Worm (Caenorhabditis elegans) whole organism, mixed stage, embryonic: Measurements from ENCODE around the gene gpx-4.

ENCODE experiments used
- M03D4.4 ChIP-seq: sonication (generic microtip); optimal IDR thresholded peaks from 2 replicates; lab custom pipeline; 2017; ENCODE audit warnings: mild to moderate bottlenecking, missing genetic modification characterization, missing compliant biosample characterization
- bed-3 ChIP-seq: fragments of 200-800 bp; sonication (Bioruptor generic); optimal IDR thresholded peaks from 3 replicates; lab custom pipeline; 2018; ENCODE audit warnings: mild to moderate bottlenecking, missing genetic modification characterization, moderate library complexity, missing compliant biosample characterization
- blmp-1 ChIP-seq: fragments of 150-350 bp; optimal IDR thresholded peaks from 2 replicates; lab custom pipeline; 2014; ENCODE audit warnings: missing biosample characterization, missing genetic modification characterization
- ceh-39 ChIP-seq: fragments of 150-350 bp; optimal IDR thresholded peaks from 2 replicates; lab custom pipeline; 2014; ENCODE audit warnings: missing biosample characterization, missing genetic modification characterization
- ceh-43 ChIP-seq: fragments of 200-800 bp; sonication (Bioruptor generic); optimal IDR thresholded peaks from 2 replicates; lab custom pipeline; 2018; ENCODE audit warnings: mild to moderate bottlenecking, missing genetic modification characterization, moderate library complexity, missing compliant biosample characterization
- ceh-83 ChIP-seq: fragments of 200-800 bp; sonication (Bioruptor generic); optimal IDR thresholded peaks from 2 replicates; lab custom pipeline; 2018; ENCODE audit warnings: mild to moderate bottlenecking, missing genetic modification characterization, missing compliant biosample characterization
- ces-1 ChIP-seq: fragments of 150-350 bp; optimal IDR thresholded peaks from 2 replicates; lab custom pipeline; 2014; ENCODE audit warnings: missing biosample characterization, missing genetic modification reagents, missing genetic modification characterization
- cnd-1 ChIP-seq: fragments of 200-800 bp; sonication (Bioruptor generic); optimal IDR thresholded peaks from 2 replicates; lab custom pipeline; 2018; ENCODE audit warnings: mild to moderate bottlenecking, missing genetic modification characterization, missing compliant biosample characterization
- drap-1 ChIP-seq: fragments of 200-800 bp; sonication (Bioruptor generic); optimal IDR thresholded peaks from 3 replicates; lab custom pipeline; 2018; ENCODE audit warnings: mild to moderate bottlenecking, missing genetic modification characterization, missing compliant biosample characterization
- elt-1 ChIP-seq: sonication (generic microtip); optimal IDR thresholded peaks from 2 replicates; lab custom pipeline; 2017; ENCODE audit warnings: missing genetic modification characterization, mild to moderate bottlenecking, missing compliant biosample characterization, antibody characterized with exemption, moderate library complexity, borderline replicate concordance; ENCODE audit not compliant: insufficient read depth
- ham-2 ChIP-seq: fragments of 200-800 bp; sonication (Bioruptor generic); optimal IDR thresholded peaks from 2 replicates; lab custom pipeline; 2018; ENCODE audit warnings: mild to moderate bottlenecking, missing genetic modification characterization, missing compliant biosample characterization
- hlh-1 ChIP-seq: fragments of 150-350 bp; optimal IDR thresholded peaks from 2 replicates; lab custom pipeline; 2014; ENCODE audit warnings: missing biosample characterization, missing genetic modification reagents, missing genetic modification characterization
- lin-13 ChIP-seq: fragments of 150-350 bp; optimal IDR thresholded peaks from 2 replicates; lab custom pipeline; 2014; ENCODE audit warnings: missing biosample characterization, missing genetic modification characterization
- lin-32 ChIP-seq: fragments of 200-800 bp; sonication (Bioruptor generic); optimal IDR thresholded peaks from 2 replicates; lab custom pipeline; 2018; ENCODE audit warnings: mild to moderate bottlenecking, missing genetic modification characterization, missing compliant biosample characterization
- lsy-2 ChIP-seq: fragments of 150-350 bp; optimal IDR thresholded peaks from 2 replicates; lab custom pipeline; 2014; ENCODE audit warnings: missing biosample characterization, missing genetic modification characterization
- mab-5 ChIP-seq: fragments of 150-350 bp; optimal IDR thresholded peaks from 2 replicates; lab custom pipeline; 2014; ENCODE audit warnings: missing biosample characterization, missing genetic modification characterization
- mep-1 ChIP-seq: fragments of 150-350 bp; optimal IDR thresholded peaks from 2 replicates; lab custom pipeline; 2017; ENCODE audit warnings: missing biosample characterization, missing genetic modification reagents, missing genetic modification characterization, inconsistent platforms
- mls-2 ChIP-seq: sonication (generic microtip); optimal IDR thresholded peaks from 2 replicates; lab custom pipeline; 2016; ENCODE audit warnings: mild to moderate bottlenecking, missing genetic modification characterization, moderate library complexity, missing compliant biosample characterization
- nhr-12 ChIP-seq: fragments of 150-350 bp; optimal IDR thresholded peaks from 2 replicates; lab custom pipeline; 2014; ENCODE audit warnings: missing biosample characterization, missing genetic modification characterization
- nhr-2 ChIP-seq: fragments of 150-350 bp; optimal IDR thresholded peaks from 2 replicates; lab custom pipeline; 2014; ENCODE audit warnings: missing biosample characterization, missing genetic modification characterization
- nhr-237 ChIP-seq: fragments of 150-350 bp; optimal IDR thresholded peaks from 2 replicates; lab custom pipeline; 2014; ENCODE audit warnings: missing biosample characterization, missing genetic modification characterization
- nhr-28 ChIP-seq: fragments of 150-350 bp; optimal IDR thresholded peaks from 2 replicates; lab custom pipeline; 2014; ENCODE audit warnings: missing biosample characterization, missing genetic modification characterization
- nhr-76 ChIP-seq: sonication (generic microtip); optimal IDR thresholded peaks from 2 replicates; lab custom pipeline; 2017; ENCODE audit warnings: missing biosample characterization, missing genetic modification characterization
- pha-4 ChIP-seq: fragments of 150-350 bp; optimal IDR thresholded peaks from 2 replicates; lab custom pipeline; 2018; ENCODE audit warnings: missing biosample characterization, missing genetic modification reagents, missing genetic modification characterization
- sem-2 ChIP-seq: fragments of 200-800 bp; sonication (Bioruptor generic); optimal IDR thresholded peaks from 2 replicates; lab custom pipeline; 2018; ENCODE audit warnings: mild to moderate bottlenecking, missing genetic modification characterization, missing compliant biosample characterization
- snpc-4 ChIP-seq: fragments of 150-350 bp; optimal IDR thresholded peaks from 2 replicates; lab custom pipeline; 2014; ENCODE audit warnings: missing biosample characterization, missing genetic modification characterization
- sptf-1 ChIP-seq: sonication (generic microtip); optimal IDR thresholded peaks from 2 replicates; lab custom pipeline; 2017; ENCODE audit warnings: mild to moderate bottlenecking, missing genetic modification characterization, moderate library complexity, missing compliant biosample characterization
- tbx-8 ChIP-seq: fragments of 200-800 bp; sonication (Bioruptor generic); optimal IDR thresholded peaks from 2 replicates; lab custom pipeline; 2018; ENCODE audit warnings: mild to moderate bottlenecking, missing genetic modification characterization, moderate library complexity, missing compliant biosample characterization
- unc-120 ChIP-seq: sonication (generic microtip); optimal IDR thresholded peaks from 2 replicates; lab custom pipeline; 2017; ENCODE audit warnings: missing genetic modification characterization, missing compliant biosample characterization; ENCODE audit not compliant: poor library complexity, severe bottlenecking
- unc-39 ChIP-seq: fragments of 150-350 bp; optimal IDR thresholded peaks from 2 replicates; lab custom pipeline; 2014; ENCODE audit warnings: missing biosample characterization, missing genetic modification characterization
- unc-62 ChIP-seq: fragments of 150-350 bp; optimal IDR thresholded peaks from 2 replicates; lab custom pipeline; 2014; ENCODE audit warnings: missing biosample characterization, missing genetic modification reagents, missing genetic modification characterization
- zip-8 ChIP-seq: fragments of 150-350 bp; optimal IDR thresholded peaks from 2 replicates; lab custom pipeline; 2014; ENCODE audit warnings: missing biosample characterization, missing genetic modification characterization
- ztf-11 ChIP-seq: fragments of 150-350 bp; optimal IDR thresholded peaks from 2 replicates; lab custom pipeline; 2014; ENCODE audit warnings: missing biosample characterization, missing genetic modification characterization

gpx-4 gene

ce11 chrIV:2703927-2704401 lies 29.1 kb upstream of the gpx-4 start, which contains the start of gene Y94H6A.5:
TSS of gene Y94H6A.5 (minus strand) at chrIV:2703977.
- TF ChIP-seq lsy-2 (tag; lab: Kevin White, UChicago) = peak; percentile 95
- no peak for TF ChIP-seq bed-3 (GFP tag; lab: Kevin White, UChicago)
- peak; percentile 2 for TF ChIP-seq nhr-237
- no peak for TF ChIP-seq ztf-11 (tag; lab: Kevin White, UChicago)
- no peak for TF ChIP-seq zip-8 (tag; lab: Kevin White, UChicago)
- no peak for TF ChIP-seq unc-62 (GFP tag; lab: Kevin White, UChicago)
- TF ChIP-seq blmp-1 = no peak
- no peak for TF ChIP-seq unc-39 (tag; lab: Kevin White, UChicago)
- no peak for TF ChIP-seq hlh-1 (tag; lab: Kevin White, UChicago)
- TF ChIP-seq ham-2 (GFP tag; lab: Kevin White, UChicago) = no peak
- no peak for TF ChIP-seq snpc-4
- peak; percentile 1 for TF ChIP-seq mep-1 (tag; lab: Kevin White, UChicago)
- TF ChIP-seq sptf-1 (tag; lab: Kevin White, UChicago) = no peak
- TF ChIP-seq pha-4 (tag; lab: Kevin White, UChicago) = peak; percentile 49
- TF ChIP-seq ces-1 = peak; percentile 45
- TF ChIP-seq lin-13 (tag; lab: Kevin White, UChicago) = peak; percentile 59
- TF ChIP-seq elt-1 (tag; lab: Kevin White, UChicago) = no peak
- TF ChIP-seq lin-32 (GFP tag; lab: Kevin White, UChicago) = no peak
- no peak for TF ChIP-seq mls-2

ce11 chrIV:2688716-2689307 lies 14.0 kb upstream of the gpx-4 start, which contains the start of gene egrh-3:
TSS of gene egrh-3 (minus strand) at chrIV:2688766.
- TF ChIP-seq unc-39 (tag; lab: Kevin White, UChicago) (no peak), nhr-2 (no peak), sptf-1 (tag; lab: Kevin White, UChicago) (no peak), tbx-8 (no peak), elt-1 (tag; lab: Kevin White, UChicago) (no peak), mep-1 (tag; lab: Kevin White, UChicago) (no peak), ceh-83 (GFP tag; lab: Kevin White, UChicago) (no peak), sem-2 (no peak), zip-8 (tag; lab: Kevin White, UChicago) (no peak), lsy-2 (tag; lab: Kevin White, UChicago) (no peak), unc-62 (GFP tag; lab: Kevin White, UChicago) (no peak), drap-1 (GFP tag; lab: Kevin White, UChicago) (no peak), ztf-11 (tag; lab: Kevin White, UChicago) (no peak)

- TF ChIP-seq lin-13 (tag; lab: Kevin White, UChicago) (no peak), blmp-1 (no peak), nhr-76 (tag; lab: Kevin White, UChicago) (no peak), unc-39 (tag; lab: Kevin White, UChicago) (no peak), sptf-1 (tag; lab: Kevin White, UChicago) (no peak), M03D4.4 (tag; lab: Kevin White, UChicago) (no peak), mep-1 (tag; lab: Kevin White, UChicago) (no peak), nhr-28 (no peak), mab-5 (tag; lab: Kevin White, UChicago) (no peak), ces-1 (no peak), ham-2 (GFP tag; lab: Kevin White, UChicago) (no peak), ceh-83 (GFP tag; lab: Kevin White, UChicago) (no peak), cnd-1 (tag; lab: Kevin White, UChicago) (no peak), hlh-1 (tag; lab: Kevin White, UChicago) (no peak), mls-2 (no peak), unc-120 (no peak), bed-3 (GFP tag; lab: Kevin White, UChicago) (no peak), ztf-11 (tag; lab: Kevin White, UChicago) (no peak), elt-1 (tag; lab: Kevin White, UChicago) (no peak), lsy-2 (tag; lab: Kevin White, UChicago) (no peak)
These were observed 5.5 kb upstream of the gpx-4 start for ce11 chrIV:2680281-2680680.

ce11 chrIV:2678152-2678551 lies 3.3 kb upstream of the gpx-4 start:
- TF ChIP-seq cnd-1 (tag; lab: Kevin White, UChicago) (no peak), nhr-237 (no peak), nhr-2 (no peak), ceh-39 (tag; lab: Kevin White, UChicago) (no peak), ceh-83 (GFP tag; lab: Kevin White, UChicago) (no peak), lin-32 (GFP tag; lab: Kevin White, UChicago) (no peak), ces-1 (no peak), ceh-43 (GFP tag; lab: Kevin White, UChicago) (no peak), nhr-12 (no peak)
